Worm (Caenorhabditis elegans) whole organism, midembryonic: ENCODE measurements around the gene T19D2.13.
A peak's percentile ranks its signal among the peaks of the same experiment; 100 is the strongest.

Source experiments
- T22C8.4 ChIP-seq: fragments of 200-800 bp; sonication (Bioruptor generic); IDR thresholded peaks from 2 replicates; pipeline ENCODE4 v1.3.6; 2022; ENCODE audit warnings: missing genetic modification characterization, missing compliant biosample characterization
- cog-1 ChIP-seq: sonication (generic microtip); optimal IDR thresholded peaks from 2 replicates; lab custom pipeline; 2016; ENCODE audit warnings: missing genetic modification characterization, missing compliant biosample characterization
- flt-1 ChIP-seq: fragments of 200-800 bp; sonication (Bioruptor generic); IDR thresholded peaks from 2 replicates; pipeline ENCODE4 v1.3.6; 2022; ENCODE audit warnings: missing genetic modification characterization, missing compliant biosample characterization
- klf-2 ChIP-seq: fragments of 200-800 bp; sonication (Bioruptor generic); conservative IDR thresholded peaks from 2 replicates; pipeline ENCODE4 v1.3.6; 2022; ENCODE audit warnings: missing genetic modification reagents, missing genetic modification characterization, missing compliant biosample characterization
- med-1 ChIP-seq: sonication (generic microtip); optimal IDR thresholded peaks from 2 replicates; lab custom pipeline; 2017; ENCODE audit warnings: missing genetic modification characterization, mild to moderate bottlenecking, missing compliant biosample characterization, antibody characterized with exemption, missing genetic modification reagents; ENCODE audit not compliant: insufficient read depth
- ref-1 ChIP-seq: fragments of 200-800 bp; sonication (Bioruptor generic); conservative IDR thresholded peaks from 2 replicates; pipeline ENCODE4 v1.3.6; 2022; ENCODE audit warnings: missing genetic modification reagents, missing genetic modification characterization, missing compliant biosample characterization
- tab-1 ChIP-seq: fragments of 200-800 bp; sonication (Bioruptor generic); IDR thresholded peaks from 2 replicates; pipeline ENCODE4 v1.3.6; 2022; ENCODE audit warnings: missing genetic modification characterization, missing compliant biosample characterization
- ztf-23 ChIP-seq: fragments of 200-800 bp; sonication (Bioruptor generic); IDR thresholded peaks from 2 replicates; pipeline ENCODE4 v1.3.6; 2022; ENCODE audit warnings: missing genetic modification reagents, missing genetic modification characterization, missing compliant biosample characterization
- ztf-29 ChIP-seq: fragments of 200-800 bp; sonication (Bioruptor generic); IDR thresholded peaks from 2 replicates; pipeline ENCODE4 v1.3.6; 2022; ENCODE audit warnings: missing genetic modification reagents, missing genetic modification characterization, missing compliant biosample characterization

Gene T19D2.13

ce11 chrX:3958252-3958651 is 16.1 kb upstream of the T19D2.13 start, which contains the start of gene lin-18:
Gene lin-18, plus strand, starts transcription at chrX:3958552.
- TF ChIP-seq cog-1 (tag; lab: Kevin White, UChicago) (no peak), tab-1 (GFP tag; lab: Robert Waterston, UW) (no peak), flt-1 (no peak), med-1 (GFP tag; lab: Kevin White, UChicago) (no peak), ztf-29 (GFP tag; lab: Robert Waterston, UW) (no peak), ref-1 (GFP tag; lab: Robert Waterston, UW) (no peak)

DNA sequence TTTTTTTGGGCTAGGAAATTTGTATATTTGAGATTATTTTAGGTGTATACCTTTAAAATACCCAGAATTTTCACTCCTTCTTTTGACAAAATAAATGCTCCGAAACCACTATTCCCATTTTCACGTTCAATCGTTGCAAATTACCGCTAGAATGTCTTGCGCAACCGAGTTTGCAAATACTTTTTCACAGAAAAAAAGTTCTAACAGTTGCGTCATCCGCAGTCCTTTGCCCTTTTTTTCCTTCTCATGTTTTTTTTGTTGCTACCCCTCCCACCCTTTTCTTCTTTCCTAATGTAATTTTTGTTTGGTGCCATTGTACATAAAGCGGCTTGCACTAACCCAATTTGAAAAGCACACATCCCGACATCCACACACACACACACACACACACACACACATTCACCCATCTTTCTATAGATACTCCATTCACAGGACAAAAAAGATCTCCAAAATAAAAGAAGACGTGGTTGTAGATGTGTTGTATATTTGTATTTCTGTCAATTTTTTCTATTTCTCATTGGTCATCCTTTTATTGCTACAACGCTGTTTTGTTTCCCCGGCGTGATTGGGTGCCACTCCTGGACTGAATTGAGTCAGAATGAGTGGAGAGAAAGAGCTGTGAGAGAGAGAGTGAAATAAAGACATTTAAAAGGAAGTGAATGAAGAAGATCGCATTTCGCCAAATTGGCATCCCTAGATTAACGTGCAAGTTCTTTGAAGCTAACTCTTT is 15.5 kb upstream of the T19D2.13 start:
- no peak for TF ChIP-seq T22C8.4 (GFP tag; lab: Robert Waterston, UW)
- no peak for TF ChIP-seq ztf-29 (GFP tag; lab: Robert Waterston, UW)
- no peak for TF ChIP-seq cog-1 (tag; lab: Kevin White, UChicago)
- TF ChIP-seq ref-1 (GFP tag; lab: Robert Waterston, UW): no peak
- no peak for TF ChIP-seq med-1 (GFP tag; lab: Kevin White, UChicago)
- TF ChIP-seq ztf-23 (GFP tag; lab: Robert Waterston, UW): no peak
- no peak for TF ChIP-seq tab-1 (GFP tag; lab: Robert Waterston, UW)
- no peak for TF ChIP-seq flt-1
- TF ChIP-seq klf-2: no peak

ce11 chrX:3952737-3953136 is 10.6 kb upstream of the T19D2.13 start:
- TF ChIP-seq tab-1 (GFP tag; lab: Robert Waterston, UW): no peak
- no peak for TF ChIP-seq med-1 (GFP tag; lab: Kevin White, UChicago)
- TF ChIP-seq ref-1 (GFP tag; lab: Robert Waterston, UW): no peak

- TF ChIP-seq ztf-23 (GFP tag; lab: Robert Waterston, UW) (no peak), ref-1 (GFP tag; lab: Robert Waterston, UW) (no peak), flt-1 (no peak), med-1 (GFP tag; lab: Kevin White, UChicago) (no peak), tab-1 (GFP tag; lab: Robert Waterston, UW) (no peak), T22C8.4 (GFP tag; lab: Robert Waterston, UW) (no peak), ztf-29 (GFP tag; lab: Robert Waterston, UW) (no peak), cog-1 (tag; lab: Kevin White, UChicago) (no peak), klf-2 (no peak)
These were observed 7.6 kb upstream of the T19D2.13 start for ce11 chrX:3949763-3950162.

DNA sequence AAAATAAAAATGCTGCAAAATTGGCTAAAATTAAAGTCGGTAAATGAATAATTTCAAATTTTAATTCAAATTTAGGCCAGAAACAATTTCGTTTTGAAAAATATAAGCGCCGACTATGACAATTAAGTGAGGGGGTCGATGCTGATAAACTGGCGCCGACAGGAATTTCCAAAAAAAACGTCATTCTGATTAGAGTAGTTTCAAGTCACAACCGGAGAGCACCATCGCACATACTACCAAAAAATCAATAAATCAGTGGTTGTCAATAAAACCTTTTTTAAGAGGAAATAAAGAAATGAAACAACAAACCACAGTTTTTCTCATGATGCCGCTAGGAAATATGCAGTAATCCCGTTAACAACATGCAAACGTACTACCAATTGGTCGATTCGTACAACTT is 6.9 kb upstream of the T19D2.13 start:
- TF ChIP-seq T22C8.4 (GFP tag; lab: Robert Waterston, UW): no peak
- TF ChIP-seq klf-2: no peak
- no peak for TF ChIP-seq cog-1 (tag; lab: Kevin White, UChicago)
- no peak for TF ChIP-seq med-1 (GFP tag; lab: Kevin White, UChicago)
- no peak for TF ChIP-seq ztf-29 (GFP tag; lab: Robert Waterston, UW)
- no peak for TF ChIP-seq ztf-23 (GFP tag; lab: Robert Waterston, UW)
- TF ChIP-seq ref-1 (GFP tag; lab: Robert Waterston, UW): no peak
- no peak for TF ChIP-seq flt-1
- no peak for TF ChIP-seq tab-1 (GFP tag; lab: Robert Waterston, UW)

DNA sequence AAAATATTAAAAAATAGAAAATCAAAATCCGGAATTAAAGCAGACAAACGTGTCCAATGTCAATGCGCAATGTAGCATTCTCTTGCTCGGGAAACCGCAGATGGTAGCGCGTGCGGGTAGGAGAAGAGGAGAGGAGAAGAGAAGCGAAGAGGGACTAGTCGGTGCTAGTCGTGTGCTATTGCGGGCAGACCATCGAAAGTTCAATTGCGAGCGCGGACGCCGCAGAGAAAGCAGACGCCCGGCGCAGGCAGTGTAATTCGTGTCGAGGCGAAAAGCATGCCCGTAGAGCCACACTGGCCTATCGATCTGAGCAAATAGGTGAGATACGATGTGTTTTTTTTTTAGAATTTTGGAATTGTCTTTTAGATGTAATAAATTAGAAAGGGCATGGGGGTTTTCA is 3.5 kb upstream of the T19D2.13 start:
- TF ChIP-seq T22C8.4 (GFP tag; lab: Robert Waterston, UW): no peak
- TF ChIP-seq tab-1 (GFP tag; lab: Robert Waterston, UW): no peak
- no peak for TF ChIP-seq ztf-29 (GFP tag; lab: Robert Waterston, UW)
- peak; percentile 8 for TF ChIP-seq cog-1 (tag; lab: Kevin White, UChicago)
- TF ChIP-seq klf-2: 0 out of 2 replicates have a peak, but pooled peaks have one; percentile 34
- no peak for TF ChIP-seq flt-1
- TF ChIP-seq ref-1 (GFP tag; lab: Robert Waterston, UW): no peak
- no peak for TF ChIP-seq med-1 (GFP tag; lab: Kevin White, UChicago)
- TF ChIP-seq ztf-23 (GFP tag; lab: Robert Waterston, UW): no peak

DNA sequence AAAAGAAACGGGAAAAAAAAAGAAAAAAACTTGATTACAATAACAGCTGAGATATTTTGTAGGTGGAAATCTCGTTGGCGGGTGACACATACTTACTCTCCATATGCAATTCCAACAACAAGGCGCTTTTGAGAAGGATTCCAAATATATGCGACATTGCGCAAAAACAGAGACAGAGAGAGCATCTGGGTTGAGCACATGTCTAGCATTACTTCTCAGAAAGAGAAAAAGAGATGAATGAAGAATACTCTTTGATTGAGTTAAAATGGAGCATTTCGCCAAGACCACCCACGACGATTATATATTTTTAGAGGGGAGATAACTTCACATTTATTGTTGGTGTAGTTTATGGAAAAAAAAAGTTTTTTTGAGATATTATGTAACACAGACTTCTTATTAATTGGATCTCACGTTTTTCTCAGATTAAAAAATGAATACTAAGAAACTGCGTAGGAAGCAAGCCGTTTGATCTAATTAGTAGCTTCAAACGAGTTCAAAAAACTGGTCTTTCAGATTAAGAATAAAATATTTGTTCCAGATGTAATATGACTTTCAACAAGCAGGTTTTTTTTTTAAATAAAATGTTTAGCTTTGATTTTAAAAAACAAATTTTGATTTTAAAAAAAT is 2.9 kb upstream of the T19D2.13 start:
- TF ChIP-seq cog-1 (tag; lab: Kevin White, UChicago): no peak
- no peak for TF ChIP-seq ref-1 (GFP tag; lab: Robert Waterston, UW)
- TF ChIP-seq ztf-23 (GFP tag; lab: Robert Waterston, UW): no peak
- TF ChIP-seq med-1 (GFP tag; lab: Kevin White, UChicago): no peak
- TF ChIP-seq ztf-29 (GFP tag; lab: Robert Waterston, UW): no peak
- TF ChIP-seq T22C8.4 (GFP tag; lab: Robert Waterston, UW): no peak
- no peak for TF ChIP-seq flt-1
- TF ChIP-seq tab-1 (GFP tag; lab: Robert Waterston, UW): no peak
- no peak for TF ChIP-seq klf-2

DNA sequence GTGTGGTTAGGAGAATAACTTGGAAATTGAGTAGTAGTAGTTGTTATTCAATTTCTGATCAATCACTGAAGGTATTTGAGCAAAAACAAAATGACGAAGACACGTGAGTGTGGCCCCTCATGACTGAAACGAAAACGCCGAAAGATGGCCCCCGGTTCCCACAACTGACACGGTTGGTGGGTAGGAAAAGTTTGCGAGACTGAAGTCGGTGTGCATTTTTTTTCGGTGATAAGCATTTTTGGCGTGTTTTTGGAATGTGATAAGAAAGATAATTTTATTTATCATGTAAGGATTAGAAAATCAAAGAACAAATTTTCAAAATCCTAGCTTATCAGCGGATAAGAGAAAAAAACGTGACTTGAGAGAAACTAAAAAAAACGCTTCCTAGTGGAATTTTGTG is 1.9 kb upstream of the T19D2.13 start:
- no peak for TF ChIP-seq T22C8.4 (GFP tag; lab: Robert Waterston, UW)
- no peak for TF ChIP-seq ref-1 (GFP tag; lab: Robert Waterston, UW)
- no peak for TF ChIP-seq ztf-29 (GFP tag; lab: Robert Waterston, UW)
- no peak for TF ChIP-seq cog-1 (tag; lab: Kevin White, UChicago)
- TF ChIP-seq klf-2: no peak

DNA sequence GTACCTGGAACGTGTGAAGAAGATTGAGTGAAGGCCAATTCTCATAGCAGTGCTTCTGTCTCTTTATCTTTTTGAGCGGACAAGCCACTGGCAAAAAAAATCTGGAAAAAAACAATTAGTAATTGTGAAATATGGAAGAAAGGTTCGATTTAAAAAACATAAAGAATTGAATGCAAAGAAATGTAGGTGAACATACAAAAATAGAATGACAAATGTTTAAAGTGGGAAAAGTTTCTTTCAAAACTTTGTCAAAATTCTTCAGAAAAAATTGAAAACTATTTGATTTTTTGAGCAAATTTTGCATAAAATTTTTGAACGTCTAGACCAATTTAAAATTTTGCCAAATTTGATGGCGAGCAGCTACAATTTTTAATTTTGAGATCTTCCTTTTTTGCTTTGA is 1.0 kb upstream of the T19D2.13 start, which contains the start of gene ptp-4A2:
Gene ptp-4A2, minus strand, starts transcription at position 101 of the 400 bp plus-strand sequence.
- TF ChIP-seq ztf-23 (GFP tag; lab: Robert Waterston, UW) (no peak), cog-1 (tag; lab: Kevin White, UChicago) (no peak), med-1 (GFP tag; lab: Kevin White, UChicago) (no peak)
